Fruit fly (Drosophila melanogaster) whole organism, prepupa: ENCODE measurements around the gene uncNacbeta.

Experiments used
- Blimp-1 ChIP-seq: fragments of 200-800 bp; sonication (Bioruptor generic); optimal IDR thresholded peaks from 3 replicates; lab custom pipeline; 2017; ENCODE audit warnings: missing biosample characterization, missing genetic modification characterization, mild to moderate bottlenecking, moderate library complexity, missing genetic modification reagents
- CG10631 ChIP-seq: fragments of 200-800 bp; sonication (Bioruptor generic); optimal IDR thresholded peaks from 2 replicates; lab custom pipeline; 2016; ENCODE audit warnings: missing biosample characterization, missing genetic modification characterization
- CG10669 ChIP-seq: fragments of 200-800 bp; sonication (Bioruptor generic); optimal IDR thresholded peaks from 3 replicates; lab custom pipeline; 2018; ENCODE audit warnings: missing biosample characterization, mild to moderate bottlenecking, missing genetic modification characterization, moderate library complexity
- CG11294 ChIP-seq: fragments of 200-800 bp; sonication (Bioruptor generic); IDR thresholded peaks from 2 replicates; pipeline ENCODE4 v1.3.6; 2022; ENCODE audit warnings: missing biosample characterization, missing genetic modification characterization
- CG11762 ChIP-seq: fragments of 200-800 bp; sonication (Bioruptor generic); optimal IDR thresholded peaks from 3 replicates; lab custom pipeline; 2016; ENCODE audit warnings: missing biosample characterization, missing genetic modification characterization; ENCODE audit not compliant: insufficient read depth
- CG11902 ChIP-seq: fragments of 200-800 bp; sonication (Bioruptor generic); optimal IDR thresholded peaks from 3 replicates; lab custom pipeline; 2016; ENCODE audit warnings: missing biosample characterization, missing genetic modification characterization
- CG15336 ChIP-seq: fragments of 200-800 bp; sonication (Bioruptor generic); IDR thresholded peaks from 2 replicates; pipeline ENCODE4 v1.3.6; 2022; ENCODE audit warnings: missing biosample characterization, missing genetic modification characterization
- CG1621 ChIP-seq: fragments of 200-800 bp; sonication (Bioruptor generic); optimal IDR thresholded peaks from 3 replicates; lab custom pipeline; 2018; ENCODE audit warnings: missing biosample characterization, mild to moderate bottlenecking, missing genetic modification characterization
- CG16779 ChIP-seq: fragments of 200-800 bp; sonication (Bioruptor generic); optimal IDR thresholded peaks from 3 replicates; lab custom pipeline; 2017; ENCODE audit warnings: missing biosample characterization, mild to moderate bottlenecking, missing genetic modification characterization
- CG3032 ChIP-seq: fragments of 200-800 bp; optimal IDR thresholded peaks from 2 replicates; lab custom pipeline; 2019; ENCODE audit warnings: missing biosample characterization, mild to moderate bottlenecking, missing genetic modification characterization, moderate library complexity
- CG32006 ChIP-seq: fragments of 200-800 bp; sonication (Bioruptor generic); optimal IDR thresholded peaks from 3 replicates; lab custom pipeline; 2017; ENCODE audit warnings: missing biosample characterization, mild to moderate bottlenecking, missing genetic modification characterization
- CG34406 ChIP-seq: fragments of 200-800 bp; sonication (Bioruptor generic); optimal IDR thresholded peaks from 3 replicates; lab custom pipeline; 2016; ENCODE audit warnings: missing biosample characterization, missing genetic modification characterization
- CG3919 ChIP-seq: fragments of 200-800 bp; sonication (Bioruptor generic); optimal IDR thresholded peaks from 3 replicates; lab custom pipeline; 2016; ENCODE audit warnings: missing biosample characterization, missing genetic modification characterization
- CG4318 ChIP-seq: fragments of 200-800 bp; sonication (Bioruptor generic); optimal IDR thresholded peaks from 3 replicates; lab custom pipeline; 2017; ENCODE audit warnings: missing biosample characterization, mild to moderate bottlenecking, missing genetic modification characterization
- CG6276 ChIP-seq: fragments of 200-800 bp; sonication (Bioruptor generic); optimal IDR thresholded peaks from 2 replicates; lab custom pipeline; 2017; ENCODE audit warnings: missing biosample characterization, mild to moderate bottlenecking, missing genetic modification characterization
- CG6792 ChIP-seq: fragments of 200-800 bp; sonication (Bioruptor generic); optimal IDR thresholded peaks from 3 replicates; lab custom pipeline; 2016; ENCODE audit warnings: missing biosample characterization, missing genetic modification characterization
- CG6808 ChIP-seq: fragments of 200-800 bp; sonication (Bioruptor generic); optimal IDR thresholded peaks from 3 replicates; lab custom pipeline; 2017; ENCODE audit warnings: missing biosample characterization, missing genetic modification characterization, mild to moderate bottlenecking, moderate library complexity, missing genetic modification reagents
- CG6854 ChIP-seq: fragments of 200-800 bp; sonication (Bioruptor generic); optimal IDR thresholded peaks from 2 replicates; lab custom pipeline; 2017; ENCODE audit warnings: missing biosample characterization, mild to moderate bottlenecking, missing genetic modification characterization
- CG7368 ChIP-seq: fragments of 200-800 bp; sonication (Bioruptor generic); optimal IDR thresholded peaks from 3 replicates; lab custom pipeline; 2016; ENCODE audit warnings: missing biosample characterization, missing genetic modification characterization
- CG8119 ChIP-seq: fragments of 200-800 bp; sonication (Bioruptor generic); IDR thresholded peaks from 3 replicates; pipeline ENCODE4 v1.3.6; 2022; ENCODE audit warnings: missing biosample characterization, missing genetic modification characterization
- CG8319 ChIP-seq: fragments of 200-800 bp; sonication (Bioruptor generic); optimal IDR thresholded peaks from 3 replicates; lab custom pipeline; 2016; ENCODE audit warnings: missing biosample characterization, missing genetic modification characterization
- CG8632 ChIP-seq: fragments of 200-800 bp; sonication (Bioruptor generic); optimal IDR thresholded peaks from 3 replicates; lab custom pipeline; 2016; ENCODE audit warnings: missing biosample characterization, missing genetic modification characterization
- CG9139 ChIP-seq: fragments of 200-800 bp; sonication (Bioruptor generic); optimal IDR thresholded peaks from 3 replicates; lab custom pipeline; 2017; ENCODE audit warnings: missing biosample characterization, mild to moderate bottlenecking, missing genetic modification characterization
- Eip75B ChIP-seq: fragments of 200-800 bp; sonication (Bioruptor generic); optimal IDR thresholded peaks from 3 replicates; lab custom pipeline; 2016; ENCODE audit warnings: missing biosample characterization, missing genetic modification characterization
- Eip78C ChIP-seq: fragments of 200-800 bp; sonication (Bioruptor generic); peaks from one replicate; lab custom pipeline; 2016; ENCODE audit warnings: missing biosample characterization, missing genetic modification characterization
- Eip93F ChIP-seq: fragments of 200-800 bp; sonication (Bioruptor generic); optimal IDR thresholded peaks from 2 replicates; lab custom pipeline; 2016; ENCODE audit warnings: missing biosample characterization, mild to moderate bottlenecking, missing genetic modification characterization
- Ets21C ChIP-seq: fragments of 200-800 bp; sonication (Bioruptor generic); optimal IDR thresholded peaks from 3 replicates; lab custom pipeline; 2016; ENCODE audit warnings: missing biosample characterization, missing genetic modification characterization
- Ets96B ChIP-seq: fragments of 200-800 bp; optimal IDR thresholded peaks from 2 replicates; lab custom pipeline; 2019; ENCODE audit warnings: missing biosample characterization, mild to moderate bottlenecking, missing genetic modification characterization, moderate library complexity
- Gug ChIP-seq: fragments of 200-800 bp; sonication (Bioruptor generic); IDR thresholded peaks from 2 replicates; pipeline ENCODE4 v1.3.6; 2022; ENCODE audit warnings: missing biosample characterization, missing genetic modification characterization
- Hr38 ChIP-seq: sonication (Bioruptor generic); optimal IDR thresholded peaks from 2 replicates; lab custom pipeline; 2016; ENCODE audit warnings: missing biosample characterization, missing genetic modification characterization
- Met ChIP-seq: fragments of 200-800 bp; sonication (Bioruptor generic); optimal IDR thresholded peaks from 3 replicates; lab custom pipeline; 2016; ENCODE audit warnings: missing biosample characterization, missing genetic modification characterization
- OdsH ChIP-seq: fragments of 200-800 bp; sonication (Bioruptor generic); optimal IDR thresholded peaks from 3 replicates; lab custom pipeline; 2016; ENCODE audit warnings: missing biosample characterization, missing genetic modification characterization
- Sox102F ChIP-seq: fragments of 200-800 bp; sonication (Bioruptor generic); optimal IDR thresholded peaks from 2 replicates; lab custom pipeline; 2016; ENCODE audit warnings: missing biosample characterization, mild to moderate bottlenecking, missing genetic modification characterization
- Sox14 ChIP-seq: fragments of 200-800 bp; sonication (Bioruptor generic); optimal IDR thresholded peaks from 3 replicates; lab custom pipeline; 2016; ENCODE audit warnings: missing biosample characterization, missing genetic modification characterization
- Sox15 ChIP-seq: fragments of 200-800 bp; sonication (Bioruptor generic); optimal IDR thresholded peaks from 3 replicates; lab custom pipeline; 2016; ENCODE audit warnings: missing biosample characterization, missing genetic modification characterization
- achi ChIP-seq: fragments of 200-800 bp; sonication (Bioruptor generic); optimal IDR thresholded peaks from 3 replicates; lab custom pipeline; 2016; ENCODE audit warnings: missing biosample characterization, missing genetic modification characterization
- acj6 ChIP-seq: fragments of 200-800 bp; sonication (Bioruptor generic); optimal IDR thresholded peaks from 3 replicates; lab custom pipeline; 2016; ENCODE audit warnings: missing biosample characterization, missing genetic modification characterization
- dsx ChIP-seq: fragments of 200-800 bp; optimal IDR thresholded peaks from 3 replicates; lab custom pipeline; 2019; ENCODE audit warnings: missing biosample characterization, mild to moderate bottlenecking, missing genetic modification characterization, moderate library complexity; ENCODE audit not compliant: poor library complexity, severe bottlenecking
- eg ChIP-seq: fragments of 200-800 bp; sonication (Bioruptor generic); IDR thresholded peaks from 3 replicates; pipeline ENCODE4 v1.3.6; 2022; ENCODE audit warnings: missing biosample characterization, missing genetic modification characterization
- esn ChIP-seq: fragments of 200-800 bp; sonication (Bioruptor generic); optimal IDR thresholded peaks from 2 replicates; lab custom pipeline; 2016; ENCODE audit warnings: missing biosample characterization, mild to moderate bottlenecking, missing genetic modification characterization, moderate library complexity
- fd59A ChIP-seq: fragments of 200-800 bp; sonication (Bioruptor generic); optimal IDR thresholded peaks from 2 replicates; lab custom pipeline; 2017; ENCODE audit warnings: missing biosample characterization, mild to moderate bottlenecking, missing genetic modification characterization, missing genetic modification reagents
- fd85E ChIP-seq: fragments of 200-800 bp; sonication (Bioruptor generic); optimal IDR thresholded peaks from 3 replicates; lab custom pipeline; 2016; ENCODE audit warnings: missing biosample characterization, missing genetic modification characterization
- fkh ChIP-seq: fragments of 200-800 bp; sonication (Bioruptor generic); optimal IDR thresholded peaks from 3 replicates; lab custom pipeline; 2017; ENCODE audit warnings: missing biosample characterization, mild to moderate bottlenecking, missing genetic modification characterization, moderate library complexity
- lz ChIP-seq: fragments of 200-800 bp; sonication (Bioruptor generic); optimal IDR thresholded peaks from 3 replicates; lab custom pipeline; 2016; ENCODE audit warnings: missing biosample characterization, missing genetic modification characterization
- net ChIP-seq: fragments of 200-800 bp; sonication (Bioruptor generic); optimal IDR thresholded peaks from 3 replicates; lab custom pipeline; 2016; ENCODE audit warnings: missing biosample characterization, missing genetic modification characterization
- pdm3 ChIP-seq: fragments of 200-800 bp; sonication (Bioruptor generic); optimal IDR thresholded peaks from 3 replicates; lab custom pipeline; 2016; ENCODE audit warnings: missing biosample characterization, missing genetic modification characterization
- salr ChIP-seq, 2 experiments: fragments of 200-800 bp; sonication (Bioruptor generic); optimal IDR thresholded peaks; 3 replicates each; lab custom pipeline; 2016 to 2018; ENCODE audit warnings: missing biosample characterization in 2 of 2, missing genetic modification characterization in 2 of 2, mild to moderate bottlenecking in 1 of 2
- spab ChIP-seq: fragments of 200-800 bp; sonication (Bioruptor generic); optimal IDR thresholded peaks from 2 replicates; lab custom pipeline; 2017; ENCODE audit warnings: missing biosample characterization, mild to moderate bottlenecking, missing genetic modification characterization, missing genetic modification reagents
- ss ChIP-seq, 2 experiments: fragments of 200-800 bp; sonication (Bioruptor generic); optimal IDR thresholded peaks; 2 replicates in 1 of 2; 3 replicates in 1 of 2; lab custom pipeline; 2017 to 2018; ENCODE audit warnings: mild to moderate bottlenecking in 2 of 2, missing biosample characterization in 2 of 2, missing genetic modification characterization in 2 of 2, moderate library complexity in 1 of 2
- topi ChIP-seq: fragments of 200-800 bp; sonication (Bioruptor generic); optimal IDR thresholded peaks from 3 replicates; lab custom pipeline; 2016; ENCODE audit warnings: missing biosample characterization, missing genetic modification characterization
- vri ChIP-seq: fragments of 200-800 bp; sonication (Bioruptor generic); optimal IDR thresholded peaks from 3 replicates; lab custom pipeline; 2016; ENCODE audit warnings: missing biosample characterization, mild to moderate bottlenecking, missing genetic modification characterization

uncNacbeta gene

DNA sequence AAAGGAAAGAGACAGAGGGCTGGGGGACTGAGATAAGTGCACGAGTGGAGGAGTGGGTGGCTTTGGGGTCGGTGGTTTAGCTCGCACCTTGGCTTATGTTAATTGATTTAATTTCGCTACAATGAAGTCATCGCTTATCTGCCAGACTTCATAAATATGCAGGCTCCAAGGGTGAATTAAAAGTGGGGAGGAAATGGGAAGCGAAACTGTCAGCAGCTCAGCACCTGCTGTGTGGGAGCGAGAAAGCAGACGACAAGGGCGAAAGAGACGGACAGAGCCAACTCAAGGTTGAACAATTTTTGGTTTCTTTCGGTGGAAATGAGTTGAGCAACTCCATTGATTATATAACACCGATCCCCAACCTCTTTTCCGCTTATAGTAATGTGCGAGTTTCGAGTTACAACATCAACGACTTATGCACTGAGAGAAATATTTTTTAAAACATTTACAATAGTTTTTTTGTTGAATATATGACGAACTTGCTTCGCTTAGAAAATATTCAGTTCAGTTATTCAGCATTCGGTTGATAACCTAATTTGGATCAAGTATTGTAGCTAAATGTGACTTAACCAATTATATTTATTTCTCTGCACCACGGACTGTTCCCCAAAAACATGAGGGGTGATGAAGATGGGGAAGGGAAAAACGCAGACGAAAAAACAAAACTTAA, 43.2 kb downstream of the uncNacbeta start:
- TF ChIP-seq CG10631 (GFP tag; lab: Kevin White, UChicago) (peak; percentile 54), fd59A (peak; percentile 25), acj6 (peak; percentile 59), vri (peak; percentile 59), lz (GFP tag; lab: Kevin White, UChicago) (peak; percentile 43), CG7368 (GFP tag; lab: Kevin White, UChicago) (peak; percentile 45), CG6276 (GFP tag; lab: Kevin White, UChicago) (no peak), CG9139 (GFP tag; lab: Kevin White, UChicago) (no peak), CG6854 (GFP tag; lab: Kevin White, UChicago) (no peak), CG8119 (GFP tag; lab: Robert Waterston, UW) (no peak), OdsH (GFP tag; lab: Kevin White, UChicago) (peak; percentile 67), CG3032 (tag; lab: Kevin White, UChicago) (no peak), Met (GFP tag; lab: Kevin White, UChicago) (peak; percentile 65), fd85E (no peak), CG3919 (GFP tag; lab: Kevin White, UChicago) (peak; percentile 75), topi (GFP tag; lab: Kevin White, UChicago) (peak; percentile 63), Eip78C (GFP tag; lab: Kevin White, UChicago) (peak; percentile 93), CG8632 (peak; percentile 68), eg (GFP tag; lab: Robert Waterston, UW) (0 out of 3 replicates have a peak, but pooled peaks have one; percentile 44), CG16779 (peak; percentile 38), Gug (GFP tag; lab: Robert Waterston, UW) (no peak), CG11902 (GFP tag; lab: Kevin White, UChicago) (peak; percentile 59), Eip75B (GFP tag; lab: Kevin White, UChicago) (peak; percentile 75), Eip93F (GFP tag; lab: Kevin White, UChicago) (no peak), Hr38 (no peak), dsx (GFP tag; lab: Kevin White, UChicago) (no peak), CG32006 (peak; percentile 13), Sox14 (GFP tag; lab: Kevin White, UChicago) (peak; percentile 37), esn (GFP tag; lab: Kevin White, UChicago) (peak; percentile 62), pdm3 (GFP tag; lab: Kevin White, UChicago) (peak; percentile 78), Sox15 (GFP tag; lab: Kevin White, UChicago) (peak; percentile 67), spab (no peak), fkh (no peak), CG4318 (no peak), salr (GFP tag; optimal IDR thresholded peaks at IDR 0.05; lab: Kevin White, UChicago) (peak in 1 of 2 experiments; percentile 25), CG6808 (GFP tag; lab: Kevin White, UChicago) (no peak), Ets96B (tag; lab: Kevin White, UChicago) (peak; percentile 61), CG11762 (GFP tag; lab: Kevin White, UChicago) (no peak), CG10669 (GFP tag; lab: Kevin White, UChicago) (peak; percentile 11), CG6792 (GFP tag; lab: Kevin White, UChicago) (peak; percentile 65), net (GFP tag; lab: Kevin White, UChicago) (peak; percentile 43), CG15336 (GFP tag; lab: Robert Waterston, UW) (peak; percentile 53), CG11294 (no peak), ss (GFP tag; optimal IDR thresholded peaks at IDR 0.05; lab: Kevin White, UChicago) (no peak), Ets21C (GFP tag; lab: Kevin White, UChicago) (peak; percentile 47), Blimp-1 (GFP tag; lab: Kevin White, UChicago) (no peak), Sox102F (GFP tag; lab: Kevin White, UChicago) (peak; percentile 49), CG8319 (GFP tag; lab: Kevin White, UChicago) (peak; percentile 16), CG34406 (peak; percentile 66), CG1621 (tag; lab: Kevin White, UChicago) (peak; percentile 33), achi (peak; percentile 68)
